Worm (Caenorhabditis elegans): Measurements from ENCODE around the gene col-113.

Gene col-113

DNA sequence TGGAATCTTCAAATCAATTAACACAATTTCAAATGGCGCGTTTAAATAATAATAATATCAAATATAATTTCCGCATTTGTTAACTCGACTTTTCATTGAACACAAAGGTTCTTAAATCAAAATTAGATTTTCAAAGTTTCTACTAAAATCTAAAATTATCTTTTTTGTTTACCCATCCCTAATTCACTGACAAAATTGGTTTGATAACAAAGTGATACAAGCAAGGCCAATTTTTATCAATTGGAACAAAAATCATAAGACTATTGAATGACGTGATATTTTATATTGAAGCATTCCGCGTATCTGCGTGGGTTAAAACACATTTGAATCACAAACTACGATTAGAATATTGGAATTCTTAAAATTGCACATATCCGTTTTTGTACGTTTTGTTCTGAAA is 38.1 kb upstream of the col-113 start (continued):
- TF ChIP-seq Y116A8C.19 (tag; optimal IDR thresholded peaks at IDR 0.05; ENCODE audit: borderline replicate concordance) (no peak), grh-1 (GFP tag; IDR thresholded peaks at IDR 0.05) (no peak), F16B12.6 (tag; optimal IDR thresholded peaks at IDR 0.05) (no peak), lir-3 (tag; optimal IDR thresholded peaks at IDR 0.05; ENCODE audit: poor library complexity) (no peak), fkh-8 (tag; optimal IDR thresholded peaks at IDR 0.05) (no peak), elt-3 (tag; optimal IDR thresholded peaks at IDR 0.05) (peak in 3 of 6 experiments; percentile 6 to 73 (median 56)), sptf-1 (tag; optimal IDR thresholded peaks at IDR 0.05) (no peak), nhr-85 (tag) (no peak), nhr-47 (tag; optimal IDR thresholded peaks at IDR 0.05) (no peak), ets-5 (GFP tag; IDR thresholded peaks at IDR 0.05) (no peak), jun-1 (tag; optimal IDR thresholded peaks at IDR 0.05) (peak; percentile 49), nhr-20 (tag; optimal IDR thresholded peaks at IDR 0.05) (peak; percentile 38), unc-30 (tag; optimal IDR thresholded peaks at IDR 0.05) (no peak), tbx-2 (tag; optimal IDR thresholded peaks at IDR 0.05) (no peak), ceh-90 (tag; optimal IDR thresholded peaks at IDR 0.05) (no peak), ceh-88 (GFP tag; IDR thresholded peaks at IDR 0.05) (no peak), efl-3 (GFP tag; optimal IDR thresholded peaks at IDR 0.05) (no peak), egl-27 (tag; optimal IDR thresholded peaks at IDR 0.05) (no peak), nhr-71 (tag; optimal IDR thresholded peaks at IDR 0.05) (peak; percentile 69), unc-86 (tag; optimal IDR thresholded peaks at IDR 0.05) (no peak), lin-39 (tag; optimal IDR thresholded peaks at IDR 0.05) (no peak), ama-1 (optimal IDR thresholded peaks at IDR 0.05) (no peak), nhr-76 (tag; optimal IDR thresholded peaks at IDR 0.05) (no peak), nhr-12 (tag; optimal IDR thresholded peaks at IDR 0.05) (no peak)

DNA sequence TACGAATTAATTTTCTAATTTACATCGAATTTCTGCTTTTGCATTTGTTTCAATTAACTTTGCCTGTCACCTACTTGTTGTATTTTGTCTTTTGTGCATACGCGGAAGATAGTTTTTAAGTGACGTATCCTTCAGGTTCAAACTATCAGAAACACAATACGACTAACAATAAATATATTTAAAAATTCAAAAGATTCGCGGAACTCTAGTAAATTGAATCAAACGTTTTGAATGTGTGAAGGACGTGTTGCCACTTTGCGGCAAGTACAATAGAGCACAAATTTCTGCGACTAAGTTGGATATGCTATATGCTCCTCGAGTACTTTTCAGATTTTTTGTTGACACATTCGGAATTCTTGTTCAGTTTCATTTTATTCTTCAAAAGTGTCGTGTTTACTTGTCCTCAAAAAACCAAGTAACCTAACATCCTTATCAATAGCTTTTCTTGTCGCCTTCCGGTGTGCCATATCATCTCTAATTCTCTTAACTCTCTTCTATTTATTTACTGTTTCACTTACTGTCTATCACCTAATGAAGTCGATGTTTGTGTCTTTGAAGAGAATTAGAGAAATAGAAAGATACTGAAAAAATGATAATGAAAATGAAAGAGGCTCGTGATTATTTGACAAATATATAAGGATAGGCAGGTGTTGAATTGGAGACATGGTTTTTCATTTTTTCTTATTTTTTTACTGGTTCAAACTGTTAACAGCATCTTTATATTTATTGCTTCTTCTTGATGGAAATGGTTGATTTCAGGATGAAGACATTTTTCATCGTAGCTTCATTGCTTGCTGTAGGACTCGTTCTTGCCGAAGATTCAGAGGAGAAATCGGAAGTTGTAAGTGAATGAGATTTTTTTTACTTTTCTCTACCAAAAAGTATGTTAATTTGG is 36.5 kb upstream of the col-113 start, which contains the start of gene srlf-7:
srlf-7 (plus strand) TSS at position 760 of the 895 bp plus-strand sequence.
- peak; percentile 2 for TF ChIP-seq swsn-7 (tag; optimal IDR thresholded peaks at IDR 0.05)
- peak; percentile 37 for TF ChIP-seq C16A3.4 (tag; optimal IDR thresholded peaks at IDR 0.05)
- peak; percentile 54 for TF ChIP-seq fkh-10 (GFP tag; optimal IDR thresholded peaks at IDR 0.05)
- peak; percentile 66 for TF ChIP-seq jun-1 (tag; optimal IDR thresholded peaks at IDR 0.05)
- TF ChIP-seq nhr-85 (tag) = peak; percentile 86
- peak in 1 of 2 experiments; percentile 25 for TF ChIP-seq efl-1 (optimal IDR thresholded peaks at IDR 0.05)
- no peak for TF ChIP-seq efl-1 (GFP tag; optimal IDR thresholded peaks at IDR 0.05 in 1 of 2)
- TF ChIP-seq unc-62 (GFP tag; optimal IDR thresholded peaks at IDR 0.05) = no peak
- no peak for TF ChIP-seq ces-1 (GFP tag; optimal IDR thresholded peaks at IDR 0.05)
- peak; percentile 58 for TF ChIP-seq tbx-2 (tag; optimal IDR thresholded peaks at IDR 0.05)
- no peak for TF ChIP-seq efl-3 (GFP tag; optimal IDR thresholded peaks at IDR 0.05)
- peak; percentile 99 for TF ChIP-seq elt-2 (tag; optimal IDR thresholded peaks at IDR 0.05)
- peak; percentile 81 for TF ChIP-seq lin-14 (GFP tag; optimal IDR thresholded peaks at IDR 0.05)
- no peak for TF ChIP-seq aly-2 (tag; optimal IDR thresholded peaks at IDR 0.05)
- TF ChIP-seq nhr-71 (tag; optimal IDR thresholded peaks at IDR 0.05) = peak; percentile 78
- peak in 1 of 2 experiments; percentile 80 for TF ChIP-seq lin-35 (GFP tag; optimal IDR thresholded peaks at IDR 0.05)
- TF ChIP-seq snu-23 (GFP tag; optimal IDR thresholded peaks at IDR 0.05) = peak; percentile 52
- TF ChIP-seq hlh-4 (tag; optimal IDR thresholded peaks at IDR 0.05) = no peak
- no peak for TF ChIP-seq mdl-1 (tag; optimal IDR thresholded peaks at IDR 0.05)
- peak; percentile 9 for TF ChIP-seq lin-13 (GFP tag; optimal IDR thresholded peaks at IDR 0.05)
- TF ChIP-seq irx-1 (tag; optimal IDR thresholded peaks at IDR 0.05) = no peak
- no peak for TF ChIP-seq egl-27 (tag; optimal IDR thresholded peaks at IDR 0.05)
- TF ChIP-seq elt-3 (tag; optimal IDR thresholded peaks at IDR 0.05) = peak in 5 of 6 experiments; percentile 55 to 98 (median 90)
- peak; percentile 84 for TF ChIP-seq nhr-20 (tag; optimal IDR thresholded peaks at IDR 0.05)
- peak; percentile 6 for TF ChIP-seq fos-1 (tag; optimal IDR thresholded peaks at IDR 0.05)
- TF ChIP-seq nhr-90 (tag; optimal IDR thresholded peaks at IDR 0.05; ENCODE audit: poor library complexity) = peak; percentile 77
- no peak for TF ChIP-seq ceh-90 (tag; optimal IDR thresholded peaks at IDR 0.05)
- TF ChIP-seq nhr-77 (tag; optimal IDR thresholded peaks at IDR 0.05) = peak; percentile 58
- peak; percentile 67 for TF ChIP-seq blmp-1 (tag; optimal IDR thresholded peaks at IDR 0.05)
- TF ChIP-seq nhr-19 (GFP tag; conservative IDR thresholded peaks at IDR 0.05) = peak; percentile 40
- peak in 1 of 2 experiments; percentile 31 for TF ChIP-seq lsy-2 (tag; optimal IDR thresholded peaks at IDR 0.05)
- TF ChIP-seq dpl-1 (GFP tag; optimal IDR thresholded peaks at IDR 0.05) = peak in 1 of 3 experiments; percentile 36
- no peak for TF ChIP-seq ceh-88 (GFP tag; IDR thresholded peaks at IDR 0.05)
- TF ChIP-seq nhr-84 (tag; optimal IDR thresholded peaks at IDR 0.05) = no peak

Measured in whole organism, L1 larva.